Worm (Caenorhabditis elegans): Measurements from ENCODE around the gene K09D9.9.

DNA sequence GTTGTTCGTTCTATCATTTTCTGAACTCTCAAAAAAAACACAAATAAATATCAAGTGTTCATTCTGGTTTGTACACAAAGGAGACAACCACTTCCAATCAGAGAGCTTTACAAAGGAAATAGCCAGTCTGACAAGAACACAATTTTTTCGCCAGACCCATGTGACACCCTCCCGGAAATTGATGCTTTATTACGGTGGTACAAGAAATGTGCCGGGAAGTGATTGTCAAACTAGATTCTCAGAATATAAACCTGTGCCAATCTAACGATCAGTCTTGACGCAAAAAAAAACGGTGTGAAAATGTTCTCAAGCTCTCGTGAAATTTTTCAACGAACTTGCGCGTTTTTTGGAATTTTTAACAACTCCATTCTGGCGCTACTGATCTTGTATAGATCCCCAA, 40.2 kb downstream of the K09D9.9 start, which contains the start of gene str-247:
- no peak for TF ChIP-seq F49E8.2 (tag; optimal IDR thresholded peaks at IDR 0.05; ENCODE audit: insufficient read depth)
- TF ChIP-seq dpl-1 (GFP tag; optimal IDR thresholded peaks at IDR 0.05) = no peak
- TF ChIP-seq egrh-3 (GFP tag; IDR thresholded peaks at IDR 0.05) = no peak
- no peak for TF ChIP-seq unc-130 (GFP tag; optimal IDR thresholded peaks at IDR 0.05)
- TF ChIP-seq zim-3 (tag; optimal IDR thresholded peaks at IDR 0.05) = no peak
- no peak for TF ChIP-seq attf-6 (GFP tag; IDR thresholded peaks at IDR 0.05)
- TF ChIP-seq tlf-1 (GFP tag; optimal IDR thresholded peaks at IDR 0.05) = no peak
- TF ChIP-seq rcor-1 (GFP tag; IDR thresholded peaks at IDR 0.05) = no peak
- no peak for TF ChIP-seq efl-1 (GFP tag; optimal IDR thresholded peaks at IDR 0.05)
- TF ChIP-seq sea-2 (GFP tag; IDR thresholded peaks at IDR 0.05) = no peak
- no peak for TF ChIP-seq ztf-3 (GFP tag; optimal IDR thresholded peaks at IDR 0.05)

Measured in whole organism, young adult.